Worm (Caenorhabditis elegans): ENCODE data around the gene lin-52.

lin-52 gene

ce11 chrIII:9867780-9868503 is 43.4 kb upstream of the lin-52 start, which contains the start of gene dhhc-4 (continued):
- TF ChIP-seq pax-3 (tag; optimal IDR thresholded peaks at IDR 0.05) (peak; percentile 95), ceh-90 (tag; optimal IDR thresholded peaks at IDR 0.05) (peak; percentile 97), ceh-63 (GFP tag; optimal IDR thresholded peaks at IDR 0.05) (no peak), elt-3 (tag; optimal IDR thresholded peaks at IDR 0.05) (no peak), unc-98 (GFP tag; IDR thresholded peaks at IDR 0.05) (peak; percentile 88), nhr-19 (GFP tag; conservative IDR thresholded peaks at IDR 0.05) (peak; percentile 90), isw-1 (GFP tag; IDR thresholded peaks at IDR 0.05) (peak; percentile 82)

- TF ChIP-seq nhr-28 (tag; optimal IDR thresholded peaks at IDR 0.05) (no peak), unc-130 (tag; optimal IDR thresholded peaks at IDR 0.05) (no peak), ces-1 (GFP tag; optimal IDR thresholded peaks at IDR 0.05) (peak; percentile 16), nhr-90 (tag; optimal IDR thresholded peaks at IDR 0.05; ENCODE audit: poor library complexity) (no peak), zip-4 (GFP tag; optimal IDR thresholded peaks at IDR 0.05) (no peak), blmp-1 (tag; optimal IDR thresholded peaks at IDR 0.05) (peak; percentile 19), nhr-85 (tag) (peak; percentile 48), mep-1 (tag; optimal IDR thresholded peaks at IDR 0.05) (no peak), lin-14 (GFP tag; optimal IDR thresholded peaks at IDR 0.05) (peak; percentile 33), C16A3.4 (tag; optimal IDR thresholded peaks at IDR 0.05) (no peak), alr-1 (tag; optimal IDR thresholded peaks at IDR 0.05; ENCODE audit: borderline replicate concordance) (no peak), fkh-10 (GFP tag; optimal IDR thresholded peaks at IDR 0.05) (peak; percentile 80), fkh-8 (tag; optimal IDR thresholded peaks at IDR 0.05) (no peak), nhr-76 (tag; optimal IDR thresholded peaks at IDR 0.05) (no peak), unc-62 (GFP tag; optimal IDR thresholded peaks at IDR 0.05) (no peak), nhr-11 (tag; optimal IDR thresholded peaks at IDR 0.05) (no peak), ceh-90 (tag; optimal IDR thresholded peaks at IDR 0.05) (no peak)
Observed at ce11 chrIII:9867352-9867751, 42.8 kb upstream of the lin-52 start.

ce11 chrIII:9862469-9862868 is 37.9 kb upstream of the lin-52 start:
- peak in 1 of 2 experiments; percentile 85 for TF ChIP-seq lsy-2 (tag; optimal IDR thresholded peaks at IDR 0.05)
- no peak for TF ChIP-seq vab-15 (tag; optimal IDR thresholded peaks at IDR 0.05)

ce11 chrIII:9861470-9862342 is 37.2 kb upstream of the lin-52 start:
- TF ChIP-seq egl-27 (tag; optimal IDR thresholded peaks at IDR 0.05) (no peak), dpl-1 (GFP tag; optimal IDR thresholded peaks at IDR 0.05) (peak; percentile 23 to 47 (median 36)), pag-3 (tag; optimal IDR thresholded peaks at IDR 0.05; ENCODE audit: borderline replicate concordance, insufficient read depth) (no peak), unc-98 (GFP tag; IDR thresholded peaks at IDR 0.05) (no peak), Y116A8C.19 (tag; optimal IDR thresholded peaks at IDR 0.05; ENCODE audit: borderline replicate concordance) (no peak), egl-13 (tag; optimal IDR thresholded peaks at IDR 0.05) (peak; percentile 46), nhr-90 (tag; optimal IDR thresholded peaks at IDR 0.05; ENCODE audit: poor library complexity) (peak; percentile 63), C04F5.9 (tag; optimal IDR thresholded peaks at IDR 0.05) (no peak), mef-2 (tag; optimal IDR thresholded peaks at IDR 0.05) (no peak), C16A3.4 (tag; optimal IDR thresholded peaks at IDR 0.05) (peak; percentile 63), lin-14 (GFP tag; optimal IDR thresholded peaks at IDR 0.05) (peak; percentile 54), pax-3 (tag; optimal IDR thresholded peaks at IDR 0.05) (peak; percentile 37), aly-2 (tag; optimal IDR thresholded peaks at IDR 0.05) (peak; percentile 49), efl-3 (GFP tag; optimal IDR thresholded peaks at IDR 0.05) (no peak), isw-1 (GFP tag; IDR thresholded peaks at IDR 0.05) (no peak), jun-1 (tag; optimal IDR thresholded peaks at IDR 0.05) (no peak), zip-4 (GFP tag; optimal IDR thresholded peaks at IDR 0.05) (no peak), sup-37 (GFP tag; optimal IDR thresholded peaks at IDR 0.05) (no peak), ceh-88 (GFP tag; IDR thresholded peaks at IDR 0.05) (no peak), rnt-1 (tag; optimal IDR thresholded peaks at IDR 0.05) (peak; percentile 79), fkh-10 (GFP tag; optimal IDR thresholded peaks at IDR 0.05) (peak; percentile 10), nhr-71 (tag; optimal IDR thresholded peaks at IDR 0.05) (peak; percentile 74), snpc-4 (tag; optimal IDR thresholded peaks at IDR 0.05) (no peak), hlh-4 (tag; optimal IDR thresholded peaks at IDR 0.05) (no peak), unc-130 (tag; optimal IDR thresholded peaks at IDR 0.05) (peak; percentile 45), ets-5 (GFP tag; IDR thresholded peaks at IDR 0.05) (no peak)
